Fruit fly (Drosophila melanogaster): ENCODE data around the gene CG9287.

The CG9287 gene

DNA sequence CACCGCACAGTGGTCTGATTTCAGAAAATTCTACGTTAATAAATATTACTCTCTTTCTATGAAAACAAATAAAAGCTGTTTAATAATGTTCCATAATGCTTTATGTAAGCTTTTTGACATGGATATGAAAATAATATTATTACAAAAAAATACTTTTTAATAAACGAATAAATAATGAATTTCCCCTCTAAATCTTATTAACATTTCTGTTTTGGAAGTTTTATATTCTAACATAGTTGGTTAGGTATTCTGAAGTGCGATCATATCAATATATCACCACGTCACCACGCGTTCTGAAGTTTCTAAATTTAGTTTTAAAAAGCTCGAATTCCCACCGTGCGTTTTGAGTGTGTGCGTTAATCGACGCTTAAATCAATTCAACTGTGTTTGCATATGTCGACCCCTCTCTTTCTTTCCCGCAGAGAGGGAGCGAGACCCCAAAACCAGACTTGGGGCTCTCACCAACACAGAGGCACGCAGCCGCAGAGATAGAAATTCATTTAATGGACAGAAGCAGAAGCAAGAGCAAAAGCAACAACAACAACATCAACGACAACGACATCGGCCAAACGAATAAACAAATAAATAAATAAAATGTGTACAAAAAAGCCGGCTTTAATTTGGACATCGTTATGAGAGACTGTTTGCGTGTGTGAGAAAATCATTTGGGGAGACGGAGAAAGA is 11.8 kb upstream of the CG9287 start (continued):
- TF ChIP-seq hkb (optimal IDR thresholded peaks at IDR 0.05) (no peak), hkb (GFP tag; IDR thresholded peaks at IDR 0.05) (peak; percentile 77), lov (optimal IDR thresholded peaks at IDR 0.05) (no peak), lov (GFP tag; IDR thresholded peaks at IDR 0.05) (no peak), onecut (GFP tag; IDR thresholded peaks at IDR 0.05) (peak; percentile 68), knrl (GFP tag; IDR thresholded peaks at IDR 0.05; ENCODE audit: partially characterized antibody) (peak; percentile 24; the same call in 1 of the 3 replicates), Ravus (GFP tag; IDR thresholded peaks at IDR 0.05) (no peak), shn (GFP tag; optimal IDR thresholded peaks at IDR 0.05) (peak; percentile 47), bowl (GFP tag; IDR thresholded peaks at IDR 0.05) (no peak), CG7372 (GFP tag; IDR thresholded peaks at IDR 0.05) (peak; percentile 63; the same call in 1 of the 2 replicates), mirr (GFP tag; optimal IDR thresholded peaks at IDR 0.05) (peak; percentile 55), CG6813 (GFP tag; optimal IDR thresholded peaks at IDR 0.05) (peak; percentile 82), CG7839 (tag; optimal IDR thresholded peaks at IDR 0.05) (peak; percentile 90), Xrp1 (GFP tag; IDR thresholded peaks at IDR 0.05) (peak; percentile 84), Sox100B (GFP tag; optimal IDR thresholded peaks at IDR 0.05) (peak; percentile 96), al (GFP tag; IDR thresholded peaks at IDR 0.05) (peak; percentile 60), gt (GFP tag; IDR thresholded peaks at IDR 0.05) (no peak), MBD-R2 (GFP tag; IDR thresholded peaks at IDR 0.05) (peak; percentile 44; the same call in 1 of the 2 replicates), Lim3 (GFP tag; IDR thresholded peaks at IDR 0.05) (no peak), nmo (GFP tag; optimal IDR thresholded peaks at IDR 0.05) (peak; percentile 94), CG11560 (tag; IDR thresholded peaks at IDR 0.05) (peak; percentile 66; the same call in 1 of the 3 replicates), CG10462 (GFP tag; optimal IDR thresholded peaks at IDR 0.05) (peak; percentile 59), CHES-1-like (GFP tag; optimal IDR thresholded peaks at IDR 0.05) (no peak), nom (GFP tag; optimal IDR thresholded peaks at IDR 0.05) (peak; percentile 79), NfI (GFP tag; optimal IDR thresholded peaks at IDR 0.05) (peak; percentile 84), grn (GFP tag; optimal IDR thresholded peaks at IDR 0.05) (peak; percentile 46), CG18011 (GFP tag; optimal IDR thresholded peaks at IDR 0.05) (peak; percentile 34), fd64A (GFP tag; optimal IDR thresholded peaks at IDR 0.05) (peak; percentile 57), CG6683 (GFP tag; optimal IDR thresholded peaks at IDR 0.05) (peak; percentile 76), CG8290 (GFP tag; optimal IDR thresholded peaks at IDR 0.05) (peak; percentile 58), CG8290 (tag; optimal IDR thresholded peaks at IDR 0.05) (peak; percentile 28 to 47), org-1 (GFP tag; optimal IDR thresholded peaks at IDR 0.05) (peak; percentile 89), CG16779 (GFP tag; IDR thresholded peaks at IDR 0.05) (no peak), ranshi (GFP tag; IDR thresholded peaks at IDR 0.05) (0 out of 2 replicates have a peak, but pooled peaks have one; percentile 56), CG9797 (GFP tag; optimal IDR thresholded peaks at IDR 0.05) (no peak), Awh (GFP tag; IDR thresholded peaks at IDR 0.05) (0 out of 2 replicates have a peak, but pooled peaks have one; percentile 6), tx (GFP tag; optimal IDR thresholded peaks at IDR 0.05) (peak; percentile 40), pros (GFP tag; optimal IDR thresholded peaks at IDR 0.05) (peak; percentile 41), CG12155 (GFP tag; optimal IDR thresholded peaks at IDR 0.05) (peak; percentile 57), CG12071 (GFP tag; optimal IDR thresholded peaks at IDR 0.05) (peak; percentile 18), Med (GFP tag) (peak; percentile 84), Antp (GFP tag; optimal IDR thresholded peaks at IDR 0.05) (peak; percentile 31), Mes4 (GFP tag; optimal IDR thresholded peaks at IDR 0.05) (peak; percentile 56), ara (GFP tag; IDR thresholded peaks at IDR 0.05) (peak; percentile 46; the same call in 1 of the 2 replicates), gfzf (GFP tag; optimal IDR thresholded peaks at IDR 0.05) (no peak), ATbp (GFP tag; optimal IDR thresholded peaks at IDR 0.05) (peak; percentile 78), sc (optimal IDR thresholded peaks at IDR 0.05) (no peak), sc (GFP tag; optimal IDR thresholded peaks at IDR 0.05) (peak; percentile 84), ttk (GFP tag; IDR thresholded peaks at IDR 0.05) (peak; percentile 63), z (GFP tag; IDR thresholded peaks at IDR 0.05) (0 out of 3 replicates have a peak, but pooled peaks have one; percentile 49), Fer3 (tag; optimal IDR thresholded peaks at IDR 0.05) (peak; percentile 69)

Data from whole organism, embryonic.